Fruit fly (Drosophila melanogaster) whole organism, embryonic: ENCODE data around the gene CG6830.

Experiments
- Abd-B ChIP-seq: fragments of 200-800 bp; sonication (Bioruptor generic); optimal IDR thresholded peaks from 2 replicates; lab custom pipeline; 2018; ENCODE audit warnings: missing biosample characterization, mild to moderate bottlenecking, missing genetic modification characterization, moderate library complexity
- CG7987 ChIP-seq: fragments of 200-800 bp; sonication (Bioruptor generic); optimal IDR thresholded peaks from 2 replicates; lab custom pipeline; 2018; ENCODE audit warnings: missing biosample characterization, mild to moderate bottlenecking, missing genetic modification characterization, moderate library complexity
- Mes4 ChIP-seq: fragments of 200-800 bp; sonication (Bioruptor generic); optimal IDR thresholded peaks from 2 replicates; lab custom pipeline; 2016; ENCODE audit warnings: missing biosample characterization, missing genetic modification characterization
- chm ChIP-seq: fragments of 200-800 bp; sonication (Bioruptor generic); IDR thresholded peaks from 2 replicates; pipeline ENCODE4 v1.3.6; 2022; ENCODE audit warnings: missing biosample characterization, missing genetic modification characterization
- lmd ChIP-seq: fragments of 200-800 bp; sonication (Bioruptor generic); IDR thresholded peaks from 2 replicates; pipeline ENCODE4 v1.3.6; 2022; ENCODE audit warnings: missing biosample characterization, missing genetic modification characterization
- repo ChIP-seq: fragments of 200-800 bp; sonication (Bioruptor generic); optimal IDR thresholded peaks from 2 replicates; lab custom pipeline; 2016; ENCODE audit warnings: missing biosample characterization, missing genetic modification characterization
- trh ChIP-seq: fragments of 200-800 bp; sonication (Bioruptor generic); optimal IDR thresholded peaks from 2 replicates; lab custom pipeline; 2016; ENCODE audit warnings: missing biosample characterization, missing genetic modification characterization
- zen ChIP-seq: fragments of 200-800 bp; sonication (Bioruptor generic); optimal IDR thresholded peaks from 3 replicates; lab custom pipeline; 2018; ENCODE audit warnings: missing biosample characterization, mild to moderate bottlenecking, missing genetic modification characterization, moderate library complexity

DNA sequence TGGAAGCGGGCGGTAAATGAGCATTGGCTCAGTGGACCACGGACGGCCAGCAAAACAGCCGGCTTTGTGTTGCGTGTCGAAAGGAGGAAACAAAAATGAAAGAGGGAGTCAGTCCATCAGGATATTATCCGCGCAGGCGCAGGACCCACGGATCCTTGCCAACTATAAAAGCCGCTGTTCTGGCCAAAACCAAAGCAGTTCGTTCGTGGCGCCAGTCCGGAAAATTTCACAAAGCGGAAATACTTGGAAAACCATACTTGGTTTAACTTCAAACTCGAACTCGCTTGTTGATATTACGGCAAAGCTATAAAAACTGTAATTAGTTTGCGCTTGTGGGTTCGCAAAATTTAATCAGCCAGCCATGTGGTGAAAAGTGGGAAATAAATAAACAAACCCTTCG is 37.5 kb upstream of the CG6830 start, which contains the start of gene CG12594:
- no peak for TF ChIP-seq lmd (GFP tag; lab: Robert Waterston, UW)
- no peak for TF ChIP-seq trh (GFP tag; lab: Kevin White, UChicago)
- no peak for TF ChIP-seq zen
- TF ChIP-seq chm (GFP tag; lab: Robert Waterston, UW) = no peak
- no peak for TF ChIP-seq CG7987
- no peak for TF ChIP-seq repo (GFP tag; lab: Kevin White, UChicago)
- TF ChIP-seq Mes4 (GFP tag; lab: Kevin White, UChicago) = no peak
- TF ChIP-seq Abd-B (GFP tag; lab: Kevin White, UChicago) = no peak
